Fruit fly (Drosophila melanogaster) whole organism, wandering third instar larva: ENCODE measurements around the gene Taf9.

ENCODE experiments used
- Abd-B ChIP-seq: fragments of >200 bp; optimal IDR thresholded peaks from 2 replicates; lab custom pipeline; 2017; ENCODE audit warnings: missing biosample characterization, missing genetic modification characterization
- CG32264 ChIP-seq: fragments of 200-800 bp; sonication (Bioruptor generic); optimal IDR thresholded peaks from 2 replicates; lab custom pipeline; 2016; ENCODE audit warnings: missing biosample characterization, missing genetic modification characterization
- CG9705 ChIP-seq: fragments of 200-800 bp; sonication (Bioruptor generic); optimal IDR thresholded peaks from 2 replicates; lab custom pipeline; 2018; ENCODE audit warnings: missing biosample characterization, mild to moderate bottlenecking, missing genetic modification characterization
- CrebA ChIP-seq: fragments of 200-800 bp; sonication (Bioruptor generic); optimal IDR thresholded peaks from 2 replicates; lab custom pipeline; 2016; ENCODE audit warnings: missing biosample characterization, mild to moderate bottlenecking, missing genetic modification characterization, borderline replicate concordance
- Dfd ChIP-seq: fragments of >200 bp; optimal IDR thresholded peaks from 2 replicates; lab custom pipeline; 2017; ENCODE audit warnings: missing biosample characterization, missing genetic modification characterization
- Dif ChIP-seq: fragments of 200-275, 200-300 bp; sonication (Bioruptor generic); optimal IDR thresholded peaks from 2 replicates; lab custom pipeline; 2018; ENCODE audit warnings: missing biosample characterization, missing genetic modification characterization; ENCODE audit not compliant: partially characterized antibody
- GATAd ChIP-seq: sonication (Bioruptor generic); optimal IDR thresholded peaks from 2 replicates; lab custom pipeline; 2016; ENCODE audit warnings: missing biosample characterization, missing genetic modification characterization
- HLH106 ChIP-seq: fragments of 200-800 bp; optimal IDR thresholded peaks from 3 replicates; lab custom pipeline; 2019; ENCODE audit warnings: missing biosample characterization, mild to moderate bottlenecking, missing genetic modification characterization, moderate library complexity
- Hnf4 ChIP-seq: fragments of 200-800 bp; sonication (Bioruptor generic); optimal IDR thresholded peaks from 2 replicates; lab custom pipeline; 2016; ENCODE audit warnings: missing biosample characterization, mild to moderate bottlenecking, missing genetic modification characterization
- Hr78 ChIP-seq: fragments of >200 bp; optimal IDR thresholded peaks from 2 replicates; lab custom pipeline; 2017; ENCODE audit warnings: missing biosample characterization, missing genetic modification characterization
- Hr83 ChIP-seq: fragments of 200-300 bp; sonication (Bioruptor generic); optimal IDR thresholded peaks from 2 replicates; lab custom pipeline; 2016; ENCODE audit warnings: missing biosample characterization, mild to moderate bottlenecking, missing genetic modification characterization, moderate library complexity; ENCODE audit not compliant: poor library complexity, severe bottlenecking
- Jra ChIP-seq: sonication (Bioruptor generic); optimal IDR thresholded peaks from 2 replicates; lab custom pipeline; 2016; ENCODE audit warnings: missing biosample characterization, missing genetic modification characterization
- Mio ChIP-seq: sonication (Bioruptor generic); optimal IDR thresholded peaks from 2 replicates; lab custom pipeline; 2016; ENCODE audit warnings: missing biosample characterization, missing genetic modification characterization
- Myc ChIP-seq: fragments of >200 bp; optimal IDR thresholded peaks from 2 replicates; lab custom pipeline; 2017
- N ChIP-seq: fragments of >200 bp; optimal IDR thresholded peaks from 2 replicates; lab custom pipeline; 2018; ENCODE audit warnings: missing biosample characterization, missing external identifiers, missing genetic modification characterization
- OdsH ChIP-seq: fragments of 200-800 bp; sonication (Bioruptor generic); optimal IDR thresholded peaks from 2 replicates; lab custom pipeline; 2016; ENCODE audit warnings: missing biosample characterization, mild to moderate bottlenecking, missing genetic modification characterization
- Rel ChIP-seq, 2 experiments: fragments of 200-800 bp; sonication (Bioruptor generic) in 1 of 2; optimal IDR thresholded peaks; 2 replicates in 1 of 2; 3 replicates in 1 of 2; lab custom pipeline; 2016 to 2019; ENCODE audit warnings: mild to moderate bottlenecking in 2 of 2, missing biosample characterization in 2 of 2, missing genetic modification characterization in 2 of 2, moderate library complexity in 1 of 2
- Sp1 ChIP-seq: fragments of 200-800 bp; sonication (Bioruptor generic); optimal IDR thresholded peaks from 3 replicates; lab custom pipeline; 2019; ENCODE audit warnings: missing biosample characterization, mild to moderate bottlenecking, missing genetic modification characterization, moderate library complexity
- Vsx2 ChIP-seq: fragments of 200-300, 225-300 bp; sonication (Bioruptor generic); optimal IDR thresholded peaks from 2 replicates; lab custom pipeline; 2018; ENCODE audit warnings: missing biosample characterization, missing genetic modification characterization; ENCODE audit not compliant: partially characterized antibody
- br ChIP-seq: fragments of 200-800 bp; sonication (Bioruptor generic); optimal IDR thresholded peaks from 2 replicates; lab custom pipeline; 2016; ENCODE audit warnings: missing biosample characterization, missing genetic modification characterization
- brk ChIP-seq: fragments of 200-800 bp; sonication (Bioruptor generic); optimal IDR thresholded peaks from 2 replicates; lab custom pipeline; 2016; ENCODE audit warnings: missing biosample characterization, mild to moderate bottlenecking, missing genetic modification characterization
- dl ChIP-seq, 2 experiments: fragments of 175-275, 200-275 bp in 1 of 2; fragments of 200-275 bp in 1 of 2; sonication (Bioruptor generic); optimal IDR thresholded peaks; lab custom pipeline; 2018; ENCODE audit warnings: mild to moderate bottlenecking in 2 of 2, missing biosample characterization in 2 of 2, missing genetic modification characterization in 2 of 2, moderate library complexity in 2 of 2; ENCODE audit not compliant: partially characterized antibody in 2 of 2, insufficient read depth in 1 of 2
- dmrt93B ChIP-seq: fragments of 200-800 bp; sonication (Bioruptor generic); optimal IDR thresholded peaks from 2 replicates; lab custom pipeline; 2018; ENCODE audit warnings: missing biosample characterization, mild to moderate bottlenecking, missing genetic modification characterization
- dsf ChIP-seq: sonication (Bioruptor generic); optimal IDR thresholded peaks from 2 replicates; lab custom pipeline; 2016; ENCODE audit warnings: missing biosample characterization, missing genetic modification characterization, borderline replicate concordance
- ey ChIP-seq: fragments of 200-800 bp; sonication (Bioruptor generic); optimal IDR thresholded peaks from 2 replicates; lab custom pipeline; 2016; ENCODE audit warnings: missing biosample characterization, missing genetic modification characterization
- foxo ChIP-seq, 2 experiments: fragments of 200-800 bp; sonication (Bioruptor generic); optimal IDR thresholded peaks; 2 replicates in 1 of 2; 3 replicates in 1 of 2; lab custom pipeline; 2016 to 2017; ENCODE audit warnings: missing biosample characterization in 2 of 2, missing genetic modification characterization in 2 of 2
- fru ChIP-seq: fragments of 200-800 bp; sonication (Bioruptor generic); optimal IDR thresholded peaks from 3 replicates; lab custom pipeline; 2016; ENCODE audit warnings: missing biosample characterization, mild to moderate bottlenecking, missing genetic modification characterization
- h ChIP-seq: fragments of 200-800 bp; sonication (Bioruptor generic); optimal IDR thresholded peaks from 3 replicates; lab custom pipeline; 2016; ENCODE audit warnings: missing biosample characterization, mild to moderate bottlenecking, missing genetic modification characterization
- jim ChIP-seq: fragments of 175-275, 200-325 bp; sonication (Bioruptor generic); optimal IDR thresholded peaks from 2 replicates; lab custom pipeline; 2016; ENCODE audit warnings: missing biosample characterization, mild to moderate bottlenecking, missing genetic modification characterization
- lola ChIP-seq: fragments of >200 bp; optimal IDR thresholded peaks from 2 replicates; lab custom pipeline; 2017; ENCODE audit warnings: missing biosample characterization, missing genetic modification characterization
- psq ChIP-seq: fragments of 200-800 bp; sonication (Bioruptor generic); optimal IDR thresholded peaks from 3 replicates; lab custom pipeline; 2017; ENCODE audit warnings: missing biosample characterization, mild to moderate bottlenecking, missing genetic modification characterization, moderate library complexity
- rgr ChIP-seq: fragments of 200-800 bp; sonication (Bioruptor generic); optimal IDR thresholded peaks from 3 replicates; lab custom pipeline; 2016; ENCODE audit warnings: missing biosample characterization, mild to moderate bottlenecking, missing genetic modification characterization
- sage ChIP-seq: fragments of 200-800 bp; sonication (Bioruptor generic); optimal IDR thresholded peaks from 2 replicates; lab custom pipeline; 2016; ENCODE audit warnings: missing biosample characterization, mild to moderate bottlenecking, missing genetic modification characterization
- sv ChIP-seq: fragments of 200-800 bp; sonication (Bioruptor generic); optimal IDR thresholded peaks from 3 replicates; lab custom pipeline; 2016; ENCODE audit warnings: missing biosample characterization, missing genetic modification characterization
- tai ChIP-seq: sonication (Bioruptor generic); optimal IDR thresholded peaks from 2 replicates; lab custom pipeline; 2016; ENCODE audit warnings: missing biosample characterization, missing genetic modification characterization
- usp ChIP-seq: fragments of >200 bp; optimal IDR thresholded peaks from 2 replicates; lab custom pipeline; 2017; ENCODE audit warnings: missing biosample characterization, missing genetic modification characterization
- woc ChIP-seq: sonication (Bioruptor generic); optimal IDR thresholded peaks from 2 replicates; lab custom pipeline; 2016; ENCODE audit warnings: missing biosample characterization, mild to moderate bottlenecking, missing genetic modification characterization

Taf9 gene

dm6 chrX:17828298-17829033 is 13.5 kb upstream of the Taf9 start:
- TF ChIP-seq CG9705 (no peak), CrebA (GFP tag; lab: Kevin White, UChicago) (no peak), Hr83 (GFP tag; lab: Kevin White, UChicago) (no peak), rgr (GFP tag; lab: Kevin White, UChicago) (no peak), HLH106 (tag; lab: Kevin White, UChicago) (no peak), usp (no peak)

- TF ChIP-seq Jra (GFP tag; lab: Kevin White, UChicago) = no peak
- peak; percentile 9 for TF ChIP-seq dmrt93B (GFP tag; lab: Kevin White, UChicago)
- peak; percentile 63 for TF ChIP-seq OdsH
- no peak for TF ChIP-seq jim (GFP tag; lab: Kevin White, UChicago)
- peak; percentile 40 for TF ChIP-seq fru (GFP tag; lab: Kevin White, UChicago)
- peak in 1 of 2 experiments; percentile 21 for TF ChIP-seq foxo (GFP tag; optimal IDR thresholded peaks at IDR 0.05; lab: Kevin White, UChicago)
- peak; percentile 17 for TF ChIP-seq rgr (GFP tag; lab: Kevin White, UChicago)
- TF ChIP-seq Sp1 = peak; percentile 42
- TF ChIP-seq dsf (GFP tag; lab: Kevin White, UChicago) = no peak
- peak; percentile 18 for TF ChIP-seq h (GFP tag; lab: Kevin White, UChicago)
- TF ChIP-seq HLH106 (tag; lab: Kevin White, UChicago) = peak; percentile 47
- peak; percentile 1 for TF ChIP-seq ey (GFP tag; lab: Kevin White, UChicago)
Observed at dm6 chrX:17829083-17829997, 12.6 kb upstream of the Taf9 start.

dm6 chrX:17830211-17830616 is 11.7 kb upstream of the Taf9 start:
- TF ChIP-seq dmrt93B (GFP tag; lab: Kevin White, UChicago) (peak; percentile 53), Abd-B (GFP tag; lab: Kevin White, UChicago) (no peak), lola (no peak), CG32264 (GFP tag; lab: Kevin White, UChicago) (no peak), Rel (GFP tag; optimal IDR thresholded peaks at IDR 0.05; lab: Kevin White, UChicago) (no peak), Rel (tag; optimal IDR thresholded peaks at IDR 0.05; lab: Kevin White, UChicago) (no peak), sv (GFP tag; lab: Kevin White, UChicago) (no peak), N (GFP tag; lab: Kevin White, UChicago) (no peak), Hnf4 (GFP tag; lab: Kevin White, UChicago) (no peak), Sp1 (peak; percentile 75), OdsH (peak; percentile 74), CG9705 (peak; percentile 35), fru (GFP tag; lab: Kevin White, UChicago) (peak; percentile 62), Mio (no peak), dsf (GFP tag; lab: Kevin White, UChicago) (no peak), sage (no peak), foxo (GFP tag; optimal IDR thresholded peaks at IDR 0.05; lab: Kevin White, UChicago) (peak in 1 of 2 experiments; percentile 57), br (GFP tag; lab: Kevin White, UChicago) (peak; percentile 64), Jra (GFP tag; lab: Kevin White, UChicago) (peak; percentile 51), brk (peak; percentile 22), Hr78 (GFP tag; lab: Kevin White, UChicago) (no peak), ey (GFP tag; lab: Kevin White, UChicago) (peak; percentile 51), Dfd (GFP tag; lab: Kevin White, UChicago) (no peak), h (GFP tag; lab: Kevin White, UChicago) (no peak), tai (peak; percentile 61), HLH106 (tag; lab: Kevin White, UChicago) (peak; percentile 56), rgr (GFP tag; lab: Kevin White, UChicago) (no peak), woc (peak; percentile 92), jim (GFP tag; lab: Kevin White, UChicago) (no peak), GATAd (GFP tag; lab: Kevin White, UChicago) (no peak), dl (GFP tag; optimal IDR thresholded peaks at IDR 0.05; lab: Kevin White, UChicago; ENCODE audit: insufficient read depth in 1 of 2, partially characterized antibody in 2 of 2) (no peak), Myc (lab: Kevin White, UChicago) (no peak), Hr83 (GFP tag; lab: Kevin White, UChicago) (no peak), Vsx2 (GFP tag; lab: Kevin White, UChicago) (no peak), Dif (GFP tag; lab: Kevin White, UChicago) (no peak), psq (GFP tag; lab: Kevin White, UChicago) (peak; percentile 79)
